Worm (Caenorhabditis elegans): ENCODE results near the gene F28B12.1.

F28B12.1 gene

ce11 chrII:5928502-5928901 lies 14.2 kb upstream of the F28B12.1 start, which contains the start of gene egl-44:
Gene egl-44 (plus strand): TSS chrII:5928802.
- TF ChIP-seq unc-62 (GFP tag; optimal IDR thresholded peaks at IDR 0.05): no peak

- no peak for TF ChIP-seq unc-62 (GFP tag; optimal IDR thresholded peaks at IDR 0.05)
These were observed 12.6 kb upstream of the F28B12.1 start for ce11 chrII:5930095-5930653.

DNA sequence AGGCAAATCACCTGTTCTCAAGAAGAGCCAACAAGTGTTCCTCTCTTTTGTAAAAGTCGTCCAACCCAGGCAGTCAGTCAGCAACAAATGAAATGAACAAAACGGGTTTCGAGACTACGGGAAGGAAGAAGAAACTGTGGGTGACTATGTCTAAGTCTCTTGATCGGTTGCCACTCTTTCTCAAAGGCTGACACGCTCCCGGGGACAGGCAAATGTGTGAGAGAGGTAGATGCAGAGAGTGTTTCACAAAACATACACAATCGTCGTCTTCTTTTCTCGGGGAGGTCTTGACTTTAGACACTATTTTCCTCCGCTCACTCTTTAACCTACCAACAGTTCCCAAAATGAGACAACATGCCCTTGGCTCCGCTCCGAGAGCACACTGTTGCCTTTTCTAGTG lies 11.6 kb upstream of the F28B12.1 start:
- TF ChIP-seq unc-62 (GFP tag; optimal IDR thresholded peaks at IDR 0.05): no peak

DNA sequence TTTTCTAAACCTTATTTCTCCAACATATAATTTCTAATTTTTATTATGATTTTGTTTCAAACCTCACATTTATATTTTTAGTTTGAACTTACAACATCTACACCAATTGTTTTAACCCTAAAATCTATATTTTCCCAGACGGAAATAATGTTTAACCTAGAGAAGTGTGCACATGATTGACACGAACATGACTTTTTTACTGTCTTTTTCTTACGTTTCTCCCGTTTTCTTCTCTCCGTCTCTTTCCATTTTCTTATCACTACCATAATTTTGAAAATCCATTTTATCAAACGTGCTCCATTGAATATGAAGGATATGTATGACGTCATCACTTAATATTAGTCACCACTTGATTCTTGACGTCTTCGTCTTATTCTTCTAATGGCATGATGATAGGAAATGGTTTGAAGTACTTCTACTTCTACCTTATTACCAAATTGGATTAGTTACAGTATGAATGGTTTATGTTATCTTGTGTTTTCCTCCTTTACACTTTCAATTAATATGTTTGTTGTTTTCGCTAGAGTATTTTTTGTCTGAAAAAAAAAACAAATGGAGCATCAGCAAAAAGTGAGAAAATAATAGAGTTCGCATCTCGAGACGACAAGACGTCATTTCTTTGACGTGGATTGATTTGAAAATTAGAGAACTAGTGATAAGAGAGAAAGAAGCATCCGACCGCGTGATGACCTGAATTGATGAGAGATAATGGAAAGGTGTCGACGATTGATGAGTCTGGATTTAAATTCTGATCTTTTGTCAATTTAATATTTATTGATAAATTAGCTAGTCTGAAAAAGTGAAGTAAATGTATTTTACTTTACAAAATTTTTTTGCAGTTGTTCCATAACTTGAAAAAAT lies 10.6 kb upstream of the F28B12.1 start:
- no peak for TF ChIP-seq unc-62 (GFP tag; optimal IDR thresholded peaks at IDR 0.05)

ce11 chrII:5933133-5933532 lies 9.6 kb upstream of the F28B12.1 start:
- TF ChIP-seq unc-62 (GFP tag; optimal IDR thresholded peaks at IDR 0.05): no peak

DNA sequence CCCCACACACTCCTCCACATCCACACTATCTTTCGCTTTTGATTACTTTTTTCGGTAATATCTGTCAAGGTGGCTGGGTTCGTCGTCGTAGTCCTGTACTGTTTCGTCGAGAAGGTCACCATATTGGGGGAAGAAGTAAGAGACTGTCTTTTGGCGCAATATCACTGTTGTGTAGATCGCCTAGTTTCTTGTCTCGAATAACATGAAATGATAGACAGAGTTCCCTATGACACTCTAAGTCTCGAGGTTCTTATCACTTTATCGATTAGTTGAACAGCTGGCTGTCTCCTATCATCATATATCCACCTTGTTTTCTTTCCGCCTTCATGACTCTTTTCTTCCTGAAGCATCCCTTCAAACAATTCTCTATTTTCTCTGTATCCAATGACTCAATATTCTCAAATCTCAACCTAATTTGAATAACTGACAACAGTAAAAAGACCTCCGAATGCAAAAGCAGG lies 8.7 kb upstream of the F28B12.1 start:
- no peak for TF ChIP-seq unc-62 (GFP tag; optimal IDR thresholded peaks at IDR 0.05)

DNA sequence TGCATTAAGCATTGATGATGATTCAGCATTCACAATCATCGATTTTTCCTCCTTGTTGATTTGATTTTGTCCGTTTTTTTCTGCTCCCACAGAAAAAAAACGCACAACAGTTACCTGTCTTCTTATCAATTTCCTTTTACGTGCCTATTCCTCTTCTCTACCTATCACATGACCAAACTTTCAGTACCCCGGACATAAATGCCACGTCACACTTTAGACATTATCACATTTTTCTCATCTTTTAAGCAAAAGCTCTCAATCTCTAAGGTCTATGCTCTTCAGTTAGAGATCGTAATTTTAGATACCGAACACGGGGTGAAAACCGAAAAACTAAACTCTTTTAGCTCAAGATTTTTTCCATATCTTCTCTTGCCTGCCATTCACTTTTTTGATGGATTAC lies 6.7 kb upstream of the F28B12.1 start:
- no peak for TF ChIP-seq unc-62 (GFP tag; optimal IDR thresholded peaks at IDR 0.05)

DNA sequence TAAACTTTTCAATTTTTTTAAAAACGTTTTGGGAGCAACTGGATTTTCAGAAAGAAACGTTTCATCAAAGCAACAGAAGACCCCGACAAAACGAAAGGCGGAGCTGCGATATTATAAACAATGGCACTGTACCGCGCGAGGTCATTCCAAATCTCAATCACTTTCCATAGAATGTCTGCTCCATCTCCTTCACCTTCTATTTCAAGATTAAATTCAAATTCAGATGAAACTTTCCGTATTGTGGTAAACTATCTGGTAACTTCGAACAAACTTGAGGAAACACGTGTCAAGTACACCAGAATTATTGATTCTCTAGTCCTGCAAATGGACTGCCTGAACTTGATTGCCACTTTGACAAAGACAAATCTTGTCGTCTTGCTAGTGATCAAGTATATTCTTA lies 1.9 kb upstream of the F28B12.1 start, which contains the start of gene F28B12.6:
Gene F28B12.6 (plus strand): TSS at position 49 of the 400 bp plus-strand sequence.
- no peak for TF ChIP-seq unc-62 (GFP tag; optimal IDR thresholded peaks at IDR 0.05)

DNA sequence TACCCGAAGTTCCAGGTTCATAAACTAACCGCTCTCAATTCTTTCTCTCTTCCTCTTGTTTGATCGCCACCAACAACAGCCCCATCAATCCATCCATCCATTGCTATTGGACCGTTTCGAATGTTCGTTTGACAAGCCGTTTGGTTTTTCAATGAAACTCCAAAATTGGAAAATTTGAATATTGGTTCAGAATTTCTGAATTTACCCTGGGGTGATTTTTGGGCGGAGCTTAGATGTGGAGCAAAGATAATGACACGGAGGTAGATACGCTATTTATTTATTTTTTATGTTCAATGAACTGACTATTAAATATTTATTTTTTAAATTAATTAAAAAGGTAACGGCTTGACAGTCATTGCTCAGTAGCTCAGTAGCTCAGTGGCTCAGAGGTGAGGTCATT lies 1.5 kb downstream of the F28B12.1 start, which contains the start of gene B0034.2:
Gene B0034.2 (minus strand): TSS at position 101 of the 400 bp plus-strand sequence.
- no peak for TF ChIP-seq unc-62 (GFP tag; optimal IDR thresholded peaks at IDR 0.05)

DNA sequence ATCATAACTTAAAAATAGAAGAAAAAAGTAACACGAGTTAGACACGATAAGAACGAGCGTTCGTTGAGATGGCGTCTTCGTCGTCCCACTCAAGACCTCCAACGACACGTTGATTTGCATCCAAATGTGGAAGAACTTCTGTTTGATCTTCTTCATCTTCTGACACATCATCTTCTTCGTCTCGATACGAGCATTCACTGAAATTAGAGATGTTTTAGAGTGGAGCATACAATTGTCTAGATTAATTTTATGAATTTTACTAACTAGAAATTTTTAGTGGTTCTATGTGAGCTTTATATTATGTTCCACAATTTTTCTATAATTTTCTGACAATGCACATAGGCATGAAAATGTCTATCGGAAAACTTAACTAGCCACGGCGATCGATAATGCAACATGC lies 3.1 kb downstream of the F28B12.1 start:
- TF ChIP-seq unc-62 (GFP tag; optimal IDR thresholded peaks at IDR 0.05): no peak

ce11 chrII:5946438-5946837 lies 3.7 kb downstream of the F28B12.1 start:
- TF ChIP-seq unc-62 (GFP tag; optimal IDR thresholded peaks at IDR 0.05): no peak

ce11 chrII:5948681-5949080 lies 6.0 kb downstream of the F28B12.1 start:
- no peak for TF ChIP-seq unc-62 (GFP tag; optimal IDR thresholded peaks at IDR 0.05)

DNA sequence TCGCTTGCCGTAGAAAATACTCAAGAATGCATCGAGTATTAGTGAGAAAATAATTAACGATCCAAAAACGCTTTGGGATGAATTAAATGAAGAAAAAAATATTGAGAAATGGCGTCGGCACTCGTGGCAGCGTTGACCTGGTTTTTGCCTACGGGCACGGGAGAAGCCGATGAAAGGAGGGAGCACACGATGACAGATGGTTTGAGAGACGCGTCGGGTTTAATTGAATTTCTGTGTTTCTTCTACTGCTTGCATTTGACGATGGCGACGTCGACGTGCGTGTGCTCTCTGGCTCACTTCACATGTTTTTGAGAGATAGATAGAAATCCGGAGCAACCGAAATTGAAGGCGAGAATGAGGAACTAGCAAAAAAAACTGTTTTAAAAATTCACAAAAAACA lies 7.9 kb downstream of the F28B12.1 start:
- no peak for TF ChIP-seq unc-62 (GFP tag; optimal IDR thresholded peaks at IDR 0.05)

- no peak for TF ChIP-seq unc-62 (GFP tag; optimal IDR thresholded peaks at IDR 0.05)
These were observed 9.0 kb downstream of the F28B12.1 start for ce11 chrII:5951745-5952144.

- TF ChIP-seq unc-62 (GFP tag; optimal IDR thresholded peaks at IDR 0.05): no peak
These were observed 9.5 kb downstream of the F28B12.1 start for ce11 chrII:5952214-5952613.

- no peak for TF ChIP-seq unc-62 (GFP tag; optimal IDR thresholded peaks at IDR 0.05)
These were observed 13.0 kb downstream of the F28B12.1 start for ce11 chrII:5955638-5956167.

DNA sequence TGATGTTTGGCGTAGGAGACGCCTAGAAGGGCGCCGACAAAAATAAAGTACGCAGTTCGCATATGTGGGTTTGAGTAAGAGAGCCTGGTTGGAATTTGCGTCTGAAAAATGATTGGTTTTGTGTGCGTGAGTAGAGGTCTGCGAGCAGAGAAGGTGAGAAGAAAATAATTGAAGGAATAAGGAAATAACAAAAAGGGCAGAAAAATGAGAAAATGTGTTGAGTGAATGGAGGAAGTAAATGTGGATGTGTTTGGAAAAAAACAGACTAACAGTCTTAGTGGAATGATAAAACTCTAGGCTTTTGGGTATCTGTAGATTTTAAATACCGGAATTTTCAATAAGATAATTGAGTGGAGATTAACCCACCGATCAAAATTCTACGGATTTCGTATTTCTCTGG lies 13.9 kb downstream of the F28B12.1 start, which contains the start of gene casy-1:
Gene casy-1 (minus strand): TSS at position 101 of the 400 bp plus-strand sequence.
- TF ChIP-seq unc-62 (GFP tag; optimal IDR thresholded peaks at IDR 0.05): no peak
